Worm (Caenorhabditis elegans) whole organism, late embryonic: ENCODE results near the gene ssq-3.

Experiments
- T23F11.4 ChIP-seq: fragments of 200-800 bp; sonication (Bioruptor generic); optimal IDR thresholded peaks from 2 replicates; lab custom pipeline; 2018; ENCODE audit warnings: mild to moderate bottlenecking, missing genetic modification characterization, missing compliant biosample characterization
- ama-1 ChIP-seq: fragments of 150-350 bp; optimal IDR thresholded peaks from 2 replicates; lab custom pipeline; 2014
- ceh-30 ChIP-seq: fragments of 150-350 bp; optimal IDR thresholded peaks from 2 replicates; lab custom pipeline; 2014; ENCODE audit warnings: missing biosample characterization, missing genetic modification characterization
- ceh-48 ChIP-seq: sonication (generic microtip); optimal IDR thresholded peaks from 2 replicates; lab custom pipeline; 2016; ENCODE audit warnings: missing genetic modification characterization, inconsistent platforms, missing compliant biosample characterization
- npax-4 ChIP-seq: sonication (generic microtip); optimal IDR thresholded peaks from 2 replicates; lab custom pipeline; 2016; ENCODE audit warnings: missing genetic modification characterization, missing compliant biosample characterization
- unc-55 ChIP-seq: sonication (generic microtip); optimal IDR thresholded peaks from 2 replicates; lab custom pipeline; 2017; ENCODE audit warnings: missing biosample characterization, missing genetic modification reagents, missing genetic modification characterization

- TF ChIP-seq unc-55 (GFP tag; lab: Kevin White, UChicago): no peak
- no peak for TF ChIP-seq T23F11.4
- TF ChIP-seq npax-4 (tag; lab: Kevin White, UChicago): no peak
- TF ChIP-seq ceh-30: no peak
- no peak for TF ChIP-seq ama-1 (lab: Kevin White, UChicago)
- TF ChIP-seq ceh-48: no peak
Observed at ce11 chrIV:7111354-7111753, at the start of gene ssq-3, which contains the start of gene ZC477.7.
